Worm (Caenorhabditis elegans) whole organism, mixed stage, embryonic: ENCODE measurements around the gene JC8.16.

Experiments used
- bed-3 ChIP-seq: fragments of 200-800 bp; sonication (Bioruptor generic); optimal IDR thresholded peaks from 3 replicates; lab custom pipeline; 2018; ENCODE audit warnings: mild to moderate bottlenecking, missing genetic modification characterization, moderate library complexity, missing compliant biosample characterization
- blmp-1 ChIP-seq: fragments of 150-350 bp; optimal IDR thresholded peaks from 2 replicates; lab custom pipeline; 2014; ENCODE audit warnings: missing biosample characterization, missing genetic modification characterization
- ceh-43 ChIP-seq: fragments of 200-800 bp; sonication (Bioruptor generic); optimal IDR thresholded peaks from 2 replicates; lab custom pipeline; 2018; ENCODE audit warnings: mild to moderate bottlenecking, missing genetic modification characterization, moderate library complexity, missing compliant biosample characterization
- elt-1 ChIP-seq: sonication (generic microtip); optimal IDR thresholded peaks from 2 replicates; lab custom pipeline; 2017; ENCODE audit warnings: missing genetic modification characterization, mild to moderate bottlenecking, missing compliant biosample characterization, antibody characterized with exemption, moderate library complexity, borderline replicate concordance; ENCODE audit not compliant: insufficient read depth
- elt-3 ChIP-seq: fragments of 150-350 bp; optimal IDR thresholded peaks from 2 replicates; lab custom pipeline; 2014; ENCODE audit warnings: missing biosample characterization, missing genetic modification characterization
- flh-1 ChIP-seq: fragments of 200-800 bp; sonication (Bioruptor generic); optimal IDR thresholded peaks from 2 replicates; lab custom pipeline; 2018; ENCODE audit warnings: mild to moderate bottlenecking, missing genetic modification characterization, moderate library complexity, missing compliant biosample characterization
- lsy-2 ChIP-seq: fragments of 150-350 bp; optimal IDR thresholded peaks from 2 replicates; lab custom pipeline; 2014; ENCODE audit warnings: missing biosample characterization, missing genetic modification characterization
- nhr-12 ChIP-seq: fragments of 150-350 bp; optimal IDR thresholded peaks from 2 replicates; lab custom pipeline; 2014; ENCODE audit warnings: missing biosample characterization, missing genetic modification characterization
- nhr-28 ChIP-seq: fragments of 150-350 bp; optimal IDR thresholded peaks from 2 replicates; lab custom pipeline; 2014; ENCODE audit warnings: missing biosample characterization, missing genetic modification characterization
- nhr-76 ChIP-seq: sonication (generic microtip); optimal IDR thresholded peaks from 2 replicates; lab custom pipeline; 2017; ENCODE audit warnings: missing biosample characterization, missing genetic modification characterization
- pha-4 ChIP-seq: fragments of 150-350 bp; optimal IDR thresholded peaks from 2 replicates; lab custom pipeline; 2018; ENCODE audit warnings: missing biosample characterization, missing genetic modification reagents, missing genetic modification characterization
- snpc-4 ChIP-seq: fragments of 150-350 bp; optimal IDR thresholded peaks from 2 replicates; lab custom pipeline; 2014; ENCODE audit warnings: missing biosample characterization, missing genetic modification characterization
- unc-62 ChIP-seq: fragments of 150-350 bp; optimal IDR thresholded peaks from 2 replicates; lab custom pipeline; 2014; ENCODE audit warnings: missing biosample characterization, missing genetic modification reagents, missing genetic modification characterization

DNA sequence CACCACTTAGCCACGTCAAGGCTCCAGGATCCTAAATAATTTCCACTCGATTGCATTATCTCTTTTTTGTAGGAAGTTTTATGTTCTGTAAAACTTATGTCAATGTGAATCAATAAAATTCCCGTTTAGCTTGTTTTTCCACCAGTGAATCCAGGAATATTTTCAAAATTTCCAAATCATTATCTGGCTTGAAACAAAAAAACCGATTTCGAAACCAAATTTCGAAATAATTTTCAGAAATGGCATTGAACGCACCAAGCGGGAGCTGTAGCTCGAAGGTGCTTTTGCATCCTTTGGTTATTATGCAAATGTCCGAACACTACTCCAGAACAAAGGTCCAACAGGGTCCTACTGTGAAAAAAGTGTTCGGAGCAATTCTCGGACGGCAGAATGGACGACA is 41.6 kb downstream of the JC8.16 start, which contains the start of gene csn-6:
- TF ChIP-seq lsy-2 (no peak), ceh-43 (GFP tag; lab: Kevin White, UChicago) (no peak), bed-3 (GFP tag; lab: Kevin White, UChicago) (no peak), nhr-28 (tag; lab: Kevin White, UChicago) (no peak), flh-1 (no peak), elt-3 (tag; lab: Kevin White, UChicago) (no peak), nhr-76 (tag; lab: Kevin White, UChicago) (no peak), elt-1 (tag; lab: Kevin White, UChicago) (no peak), nhr-12 (tag; lab: Kevin White, UChicago) (no peak), pha-4 (tag; lab: Kevin White, UChicago) (no peak), unc-62 (GFP tag; lab: Kevin White, UChicago) (no peak), snpc-4 (no peak), blmp-1 (tag; lab: Kevin White, UChicago) (no peak)
